Fruit fly (Drosophila melanogaster) whole organism, wandering third instar larva: ENCODE data around the gene CG33947.

Experiments
- Abd-B ChIP-seq: fragments of >200 bp; optimal IDR thresholded peaks from 2 replicates; lab custom pipeline; 2017; ENCODE audit warnings: missing biosample characterization, missing genetic modification characterization
- brk ChIP-seq: fragments of 200-800 bp; sonication (Bioruptor generic); optimal IDR thresholded peaks from 2 replicates; lab custom pipeline; 2016; ENCODE audit warnings: missing biosample characterization, mild to moderate bottlenecking, missing genetic modification characterization
- ey ChIP-seq: fragments of 200-800 bp; sonication (Bioruptor generic); optimal IDR thresholded peaks from 2 replicates; lab custom pipeline; 2016; ENCODE audit warnings: missing biosample characterization, missing genetic modification characterization
- h ChIP-seq: fragments of 200-800 bp; sonication (Bioruptor generic); optimal IDR thresholded peaks from 3 replicates; lab custom pipeline; 2016; ENCODE audit warnings: missing biosample characterization, mild to moderate bottlenecking, missing genetic modification characterization
- pan ChIP-seq: fragments of >200 bp; optimal IDR thresholded peaks from 2 replicates; lab custom pipeline; 2017
- sv ChIP-seq: fragments of 200-800 bp; sonication (Bioruptor generic); optimal IDR thresholded peaks from 3 replicates; lab custom pipeline; 2016; ENCODE audit warnings: missing biosample characterization, missing genetic modification characterization

DNA sequence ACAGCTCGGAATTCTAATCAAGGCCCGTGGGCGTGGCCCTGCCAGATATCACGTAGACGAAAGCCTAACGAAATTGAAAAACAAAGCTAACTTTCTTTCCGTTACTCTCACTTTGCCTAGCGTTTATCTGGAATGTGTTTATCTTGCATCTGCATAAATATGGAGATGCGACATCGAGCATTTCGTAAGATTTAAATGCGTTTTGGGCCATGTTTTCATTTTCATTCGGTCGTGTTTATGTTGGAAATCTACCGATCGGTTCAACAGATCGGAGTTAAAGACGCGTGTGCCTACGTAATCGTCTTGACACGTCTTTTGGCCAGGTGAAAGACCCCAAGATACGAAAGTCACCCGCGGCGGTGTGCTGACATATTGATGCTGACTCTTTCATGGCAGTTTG, 51.4 kb downstream of the CG33947 start:
- TF ChIP-seq brk (GFP tag; lab: Kevin White, UChicago) (no peak), Abd-B (no peak), ey (GFP tag; lab: Kevin White, UChicago) (no peak), h (GFP tag; lab: Kevin White, UChicago) (no peak), pan (lab: Kevin White, UChicago) (no peak), sv (GFP tag; lab: Kevin White, UChicago) (no peak)
